Fruit fly (Drosophila melanogaster) whole organism, embryonic: ENCODE data around the gene CG17549.
A peak's percentile ranks its signal among the peaks of the same experiment; 100 is the strongest.

Experiments used
- Awh ChIP-seq: fragments of 200-800 bp; sonication (Bioruptor generic); IDR thresholded peaks from 2 replicates; pipeline ENCODE4, ENCODE4 v1.3.6; 2022; ENCODE audit warnings: missing biosample characterization, missing genetic modification characterization
- CG1024 ChIP-seq: fragments of 200-800 bp; sonication (Bioruptor generic); IDR thresholded peaks from 2 replicates; pipeline ENCODE4 v1.3.6; 2022; ENCODE audit warnings: missing biosample characterization, missing genetic modification characterization
- CG10431 ChIP-seq: fragments of 200-800 bp; sonication (Bioruptor generic); optimal IDR thresholded peaks from 3 replicates; lab custom pipeline; 2018; ENCODE audit warnings: missing biosample characterization, mild to moderate bottlenecking, missing genetic modification characterization
- CG10565 ChIP-seq: fragments of 200-800 bp; sonication (Bioruptor generic); optimal IDR thresholded peaks from 3 replicates; lab custom pipeline; 2016; ENCODE audit warnings: missing biosample characterization, mild to moderate bottlenecking, missing genetic modification characterization
- CG11723 ChIP-seq: fragments of 200-800 bp; sonication (Bioruptor generic); optimal IDR thresholded peaks from 2 replicates; lab custom pipeline; 2017; ENCODE audit warnings: missing biosample characterization, mild to moderate bottlenecking, missing genetic modification characterization
- CG12155 ChIP-seq: fragments of 200-800 bp; sonication (Bioruptor generic); optimal IDR thresholded peaks from 3 replicates; lab custom pipeline; 2016; ENCODE audit warnings: missing biosample characterization, missing genetic modification characterization
- CG12659 ChIP-seq: fragments of 200-800 bp; sonication (Bioruptor generic); optimal IDR thresholded peaks from 3 replicates; lab custom pipeline; 2017; ENCODE audit warnings: mild to moderate bottlenecking, missing biosample characterization, missing genetic modification reagents, missing genetic modification characterization
- CG14710 ChIP-seq: fragments of 200-800 bp; sonication (Bioruptor generic); optimal IDR thresholded peaks from 3 replicates; lab custom pipeline; 2019; ENCODE audit warnings: missing biosample characterization, mild to moderate bottlenecking, missing genetic modification characterization, moderate library complexity
- CG15696 ChIP-seq: fragments of 200-800 bp; sonication (Bioruptor generic); optimal IDR thresholded peaks from 2 replicates; lab custom pipeline; 2019; ENCODE audit warnings: missing biosample characterization, mild to moderate bottlenecking, missing genetic modification characterization, moderate library complexity
- CG17802 ChIP-seq: fragments of 200-800 bp; sonication (Bioruptor generic); optimal IDR thresholded peaks from 2 replicates; lab custom pipeline; 2018; ENCODE audit warnings: missing biosample characterization, mild to moderate bottlenecking, missing genetic modification characterization, moderate library complexity
- CG2678 ChIP-seq: fragments of 200-800 bp; sonication (Bioruptor generic); optimal IDR thresholded peaks from 3 replicates; lab custom pipeline; 2019; ENCODE audit warnings: missing biosample characterization, mild to moderate bottlenecking, missing genetic modification characterization, moderate library complexity
- CG2889 ChIP-seq: fragments of 200-800 bp; sonication (Bioruptor generic); IDR thresholded peaks from 3 replicates; pipeline ENCODE4 v1.3.6; 2022; ENCODE audit warnings: missing biosample characterization, missing genetic modification characterization
- CG3838 ChIP-seq: fragments of 200-800 bp; sonication (Bioruptor generic); optimal IDR thresholded peaks from 3 replicates; lab custom pipeline; 2016; ENCODE audit warnings: missing biosample characterization, missing genetic modification characterization
- CG5180 ChIP-seq: fragments of 200-800 bp; sonication (Bioruptor generic); optimal IDR thresholded peaks from 3 replicates; lab custom pipeline; 2017; ENCODE audit warnings: missing biosample characterization, missing genetic modification characterization, mild to moderate bottlenecking, moderate library complexity, missing genetic modification reagents
- CG8944 ChIP-seq: fragments of 200-800 bp; sonication (Bioruptor generic); optimal IDR thresholded peaks from 3 replicates; lab custom pipeline; 2016; ENCODE audit warnings: missing biosample characterization, missing genetic modification characterization
- CkIIα-i1 ChIP-seq: fragments of 200-800 bp; sonication (Bioruptor generic); IDR thresholded peaks from 2 replicates; pipeline ENCODE4 v1.3.6; 2022; ENCODE audit warnings: missing biosample characterization, missing genetic modification characterization
- CrebB ChIP-seq: fragments of 200-800 bp; sonication (Bioruptor generic); optimal IDR thresholded peaks from 3 replicates; lab custom pipeline; 2018; ENCODE audit warnings: missing biosample characterization, mild to moderate bottlenecking, missing genetic modification characterization
- Dad ChIP-seq: fragments of 200-800 bp; sonication (Bioruptor generic); optimal IDR thresholded peaks from 3 replicates; lab custom pipeline; 2016; ENCODE audit warnings: missing biosample characterization, missing genetic modification characterization
- Deaf1 ChIP-seq: fragments of 200-800 bp; optimal IDR thresholded peaks from 3 replicates; lab custom pipeline; 2019; ENCODE audit warnings: missing biosample characterization, mild to moderate bottlenecking, missing genetic modification characterization, moderate library complexity
- Dfd ChIP-seq, 2 experiments: fragments of >200 bp; optimal IDR thresholded peaks; 2 replicates each; lab custom pipeline; 2017; ENCODE audit warnings: missing biosample characterization in 2 of 2, missing genetic modification characterization in 2 of 2
- Dip2 ChIP-seq: fragments of 200-800 bp; sonication (Bioruptor generic); IDR thresholded peaks from 2 replicates; pipeline ENCODE4 v1.3.6; 2022; ENCODE audit warnings: missing biosample characterization, missing genetic modification characterization
- Doc2 ChIP-seq: fragments of 200-800 bp; sonication (Bioruptor generic); IDR thresholded peaks from 2 replicates; pipeline ENCODE4 v1.3.6; 2022; ENCODE audit warnings: missing biosample characterization, missing genetic modification characterization
- E2f2 ChIP-seq: fragments of 200-800 bp; sonication (Bioruptor generic); IDR thresholded peaks from 2 replicates; pipeline ENCODE4 v1.3.6; 2022; ENCODE audit warnings: missing biosample characterization, missing genetic modification characterization
- H2.0 ChIP-seq: fragments of 200-800 bp; sonication (Bioruptor generic); IDR thresholded peaks from 2 replicates; pipeline ENCODE4 v1.3.6; 2022; ENCODE audit warnings: missing biosample characterization, missing genetic modification characterization
- HLH3B ChIP-seq: fragments of 200-800 bp; sonication (Bioruptor generic); IDR thresholded peaks from 2 replicates; pipeline ENCODE4 v1.3.6; 2022; ENCODE audit warnings: missing biosample characterization, missing genetic modification characterization
- Hr78 ChIP-seq, 2 experiments: fragments of 200-800 bp in 1 of 2; fragments of >200 bp in 1 of 2; sonication (Bioruptor generic) in 1 of 2; optimal IDR thresholded peaks; 2 replicates each; lab custom pipeline; 2017 to 2019; ENCODE audit warnings: missing biosample characterization in 2 of 2, missing genetic modification characterization in 2 of 2, mild to moderate bottlenecking in 1 of 2, moderate library complexity in 1 of 2
- NC2α ChIP-seq: fragments of 200-800 bp; sonication (Bioruptor generic); optimal IDR thresholded peaks from 2 replicates; lab custom pipeline; 2016; ENCODE audit warnings: missing biosample characterization, missing genetic modification characterization
- Optix ChIP-seq: fragments of 200-800 bp; sonication (Bioruptor generic); IDR thresholded peaks from 3 replicates; pipeline ENCODE4 v1.3.6; 2022; ENCODE audit warnings: missing biosample characterization, missing genetic modification characterization
- PHDP ChIP-seq: fragments of 200-800 bp; sonication (Bioruptor generic); optimal IDR thresholded peaks from 3 replicates; lab custom pipeline; 2018; ENCODE audit warnings: missing biosample characterization, mild to moderate bottlenecking, missing genetic modification characterization, moderate library complexity
- Ptx1 ChIP-seq: fragments of 200-800 bp; sonication (Bioruptor generic); IDR thresholded peaks from 2 replicates; pipeline ENCODE4 v1.3.6; 2022; ENCODE audit warnings: missing biosample characterization, missing genetic modification characterization
- Ravus ChIP-seq: fragments of 200-800 bp; sonication (Bioruptor generic); IDR thresholded peaks from 2 replicates; pipeline ENCODE4 v1.3.6; 2022; ENCODE audit warnings: missing biosample characterization, missing genetic modification characterization
- amos ChIP-seq: fragments of 200-800 bp; sonication (Bioruptor generic); IDR thresholded peaks from 2 replicates; pipeline ENCODE4 v1.3.6; 2022; ENCODE audit warnings: missing biosample characterization, missing genetic modification characterization; ENCODE audit not compliant: partially characterized antibody
- aop ChIP-seq: fragments of 200-800 bp; sonication (Bioruptor generic); IDR thresholded peaks from 2 replicates; pipeline ENCODE4 v1.3.6; 2022; ENCODE audit warnings: missing biosample characterization, missing genetic modification characterization
- bowl ChIP-seq: fragments of 200-800 bp; sonication (Bioruptor generic); IDR thresholded peaks from 2 replicates; pipeline ENCODE4 v1.3.6; 2022; ENCODE audit warnings: missing biosample characterization, missing genetic modification characterization
- bsh ChIP-seq, 2 experiments: fragments of 200-800 bp; sonication (Bioruptor generic); optimal IDR thresholded peaks; 2 replicates each; lab custom pipeline; 2017 to 2018; ENCODE audit warnings: mild to moderate bottlenecking in 2 of 2, missing biosample characterization in 2 of 2, missing genetic modification characterization in 2 of 2, moderate library complexity in 1 of 2
- chinmo ChIP-seq: fragments of 200-800 bp; sonication (Bioruptor generic); IDR thresholded peaks from 4 replicates; pipeline ENCODE4 v1.3.6; 2022; ENCODE audit warnings: missing biosample characterization, missing genetic modification characterization; ENCODE audit not compliant: partially characterized antibody
- da ChIP-seq: fragments of 200-800 bp; sonication (Bioruptor generic); optimal IDR thresholded peaks from 2 replicates; lab custom pipeline; 2016; ENCODE audit warnings: missing biosample characterization, missing genetic modification characterization
- dati ChIP-seq: fragments of 200-800 bp; sonication (Bioruptor generic); IDR thresholded peaks from 2 replicates; pipeline ENCODE4 v1.3.6; 2022; ENCODE audit warnings: missing biosample characterization, missing genetic modification characterization
- dmrt11E ChIP-seq: fragments of 200-800 bp; sonication (Bioruptor generic); optimal IDR thresholded peaks from 3 replicates; lab custom pipeline; 2018; ENCODE audit warnings: missing biosample characterization, mild to moderate bottlenecking, missing genetic modification characterization, moderate library complexity
- emc ChIP-seq: fragments of 200-800 bp; sonication (Bioruptor generic); optimal IDR thresholded peaks from 2 replicates; lab custom pipeline; 2016; ENCODE audit warnings: missing biosample characterization, missing genetic modification characterization
- esg ChIP-seq: fragments of 200-800 bp; sonication (Bioruptor generic); conservative IDR thresholded peaks from 2 replicates; pipeline ENCODE4 v1.3.6; 2022; ENCODE audit warnings: missing biosample characterization, missing genetic modification characterization
- ham ChIP-seq: fragments of 200-800 bp; sonication (Bioruptor generic); IDR thresholded peaks from 2 replicates; pipeline ENCODE4 v1.3.6; 2022; ENCODE audit warnings: missing biosample characterization, missing genetic modification characterization
- knrl ChIP-seq: fragments of 200-800 bp; sonication (Bioruptor generic); IDR thresholded peaks from 3 replicates; pipeline ENCODE4 v1.3.6; 2022; ENCODE audit warnings: missing biosample characterization, missing genetic modification characterization; ENCODE audit not compliant: partially characterized antibody
- lab ChIP-seq: fragments of 200-800 bp; sonication (Bioruptor generic); optimal IDR thresholded peaks from 3 replicates; lab custom pipeline; 2017; ENCODE audit warnings: missing biosample characterization, missing genetic modification characterization, mild to moderate bottlenecking, moderate library complexity, missing genetic modification reagents
- pan ChIP-seq, 4 experiments: fragments of >200 bp in 3 of 4; fragments of 200-800 bp in 1 of 4; sonication (Bioruptor generic) in 1 of 4; optimal IDR thresholded peaks in 3 of 4; IDR thresholded peaks in 1 of 4; 2 replicates each; pipeline versions ENCODE4 v1.3.6 to Lab custom; 2017 to 2022; ENCODE audit warnings: missing biosample characterization in 2 of 4, missing genetic modification characterization in 2 of 4, mixed read lengths in 1 of 4
- slou ChIP-seq: fragments of 200-800 bp; sonication (Bioruptor generic); optimal IDR thresholded peaks from 3 replicates; lab custom pipeline; 2016; ENCODE audit warnings: missing biosample characterization, missing genetic modification characterization
- sug ChIP-seq: fragments of 200-800 bp; optimal IDR thresholded peaks from 2 replicates; lab custom pipeline; 2019; ENCODE audit warnings: missing biosample characterization, mild to moderate bottlenecking, missing genetic modification characterization, moderate library complexity
- usp ChIP-seq: fragments of >200 bp; optimal IDR thresholded peaks from 2 replicates; lab custom pipeline; 2017; ENCODE audit warnings: missing biosample characterization, missing genetic modification characterization

The CG17549 gene

dm6 chr2L:19398317-19399234 lies 8.7 kb upstream of the CG17549 start, which contains the start of gene CG17544 (continued):
- TF ChIP-seq CG5180 (GFP tag; lab: Kevin White, UChicago) (peak; percentile 30), dmrt11E (tag; lab: Kevin White, UChicago) (peak; percentile 79), esg (GFP tag; lab: Robert Waterston, UW) (peak; percentile 40), Deaf1 (tag; lab: Kevin White, UChicago) (peak; percentile 70), ham (GFP tag; lab: Robert Waterston, UW) (no peak), amos (peak; percentile 42; the same call in 1 of the 2 replicates), Dfd (GFP tag; optimal IDR thresholded peaks at IDR 0.05; lab: Kevin White, UChicago) (no peak), knrl (GFP tag; lab: Robert Waterston, UW) (no peak), CG10431 (GFP tag; lab: Kevin White, UChicago) (peak; percentile 1), lab (peak; percentile 91), Optix (GFP tag; lab: Robert Waterston, UW) (peak; percentile 45; the same call in 1 of the 3 replicates), CG17802 (tag; lab: Kevin White, UChicago) (peak; percentile 4), CrebB (tag; lab: Kevin White, UChicago) (no peak), H2.0 (GFP tag; lab: Robert Waterston, UW) (peak; percentile 54), Dip2 (GFP tag; lab: Robert Waterston, UW) (no peak), slou (GFP tag; lab: Kevin White, UChicago) (no peak), Ravus (no peak), Dad (GFP tag; lab: Kevin White, UChicago) (no peak), dati (GFP tag; lab: Robert Waterston, UW) (no peak), CG8944 (GFP tag; lab: Kevin White, UChicago) (peak; percentile 33), emc (GFP tag; lab: Kevin White, UChicago) (no peak), CkIIα-i1 (GFP tag; lab: Robert Waterston, UW) (no peak), Ptx1 (GFP tag; lab: Robert Waterston, UW) (peak; percentile 67), CG2889 (peak; percentile 35; the same call in 1 of the 3 replicates), CG15696 (tag; lab: Kevin White, UChicago) (peak; percentile 71), CG3838 (GFP tag; lab: Kevin White, UChicago) (no peak), CG1024 (GFP tag; lab: Robert Waterston, UW) (no peak), PHDP (tag; lab: Kevin White, UChicago) (peak; percentile 76), CG12155 (GFP tag; lab: Kevin White, UChicago) (peak; percentile 54), E2f2 (GFP tag; lab: Robert Waterston, UW) (peak; percentile 49; the same call in 1 of the 2 replicates), CG10565 (GFP tag; lab: Kevin White, UChicago) (no peak), CG12659 (GFP tag; lab: Kevin White, UChicago) (peak; percentile 82), Awh (GFP tag; lab: Robert Waterston, UW) (no peak), CG11723 (GFP tag; lab: Kevin White, UChicago) (no peak), CG14710 (tag; lab: Kevin White, UChicago) (peak; percentile 83), NC2α (no peak), aop (GFP tag; lab: Robert Waterston, UW) (0 out of 2 replicates have a peak, but pooled peaks have one; percentile 24), bsh (GFP tag; optimal IDR thresholded peaks at IDR 0.05; lab: Kevin White, UChicago) (peak; percentile 72 to 86), pan (optimal IDR thresholded peaks at IDR 0.05; lab: Kevin White, UChicago) (no peak), pan (GFP tag; optimal IDR thresholded peaks at IDR 0.05 in 1 of 2, IDR thresholded peaks at IDR 0.05 in 1 of 2) (peak in 1 of 2 experiments; percentile 46), Hr78 (GFP tag; optimal IDR thresholded peaks at IDR 0.05; lab: Kevin White, UChicago) (peak in 1 of 2 experiments; percentile 96), CG2678 (peak; percentile 93), chinmo (GFP tag; lab: Robert Waterston, UW) (peak; percentile 92), Doc2 (GFP tag; lab: Robert Waterston, UW) (no peak), usp (GFP tag; lab: Kevin White, UChicago) (no peak), da (GFP tag; lab: Kevin White, UChicago) (no peak), bowl (GFP tag; lab: Robert Waterston, UW) (no peak), sug (tag; lab: Kevin White, UChicago) (peak; percentile 81), HLH3B (no peak)
